Fruit fly (Drosophila melanogaster): Measurements from ENCODE around the gene CG18528.

Gene CG18528

dm6 chr3R:24359957-24360356 lies at the start of gene CG18528:
Gene CG18528, minus strand, starts transcription at chr3R:24360144.
- no peak for TF ChIP-seq CG5204 (GFP tag; optimal IDR thresholded peaks at IDR 0.05)
- no peak for TF ChIP-seq Crg-1 (GFP tag; optimal IDR thresholded peaks at IDR 0.05)
- no peak for TF ChIP-seq CG11617 (GFP tag; optimal IDR thresholded peaks at IDR 0.05)
- TF ChIP-seq bab1 (GFP tag; optimal IDR thresholded peaks at IDR 0.05), result peak; percentile 53

dm6 chr3R:24392207-24392939 lies 32.4 kb upstream of the CG18528 start, which contains the start of gene CG13616:
Gene CG13616, plus strand, starts transcription at chr3R:24392889.
- TF ChIP-seq tj (GFP tag; optimal IDR thresholded peaks at IDR 0.05), result peak; percentile 50
- TF ChIP-seq Hr96 (GFP tag; optimal IDR thresholded peaks at IDR 0.05), result no peak

- TF ChIP-seq Clk (GFP tag; optimal IDR thresholded peaks at IDR 0.05) (no peak), CG33017 (tag; optimal IDR thresholded peaks at IDR 0.05) (no peak), CG5204 (GFP tag; optimal IDR thresholded peaks at IDR 0.05) (no peak), CG7045 (GFP tag; optimal IDR thresholded peaks at IDR 0.05) (no peak), cnc (optimal IDR thresholded peaks at IDR 0.05) (no peak), Hr96 (GFP tag; optimal IDR thresholded peaks at IDR 0.05) (no peak), cic (GFP tag; optimal IDR thresholded peaks at IDR 0.05) (no peak), toe (GFP tag; optimal IDR thresholded peaks at IDR 0.05) (no peak), Crg-1 (GFP tag; optimal IDR thresholded peaks at IDR 0.05) (no peak), CG7101 (tag; optimal IDR thresholded peaks at IDR 0.05) (no peak), CG14711 (tag; optimal IDR thresholded peaks at IDR 0.05) (no peak), CG11617 (GFP tag; optimal IDR thresholded peaks at IDR 0.05) (no peak), kay (GFP tag; ENCODE audit: borderline replicate concordance) (no peak), bab1 (GFP tag; optimal IDR thresholded peaks at IDR 0.05) (no peak), pad (GFP tag; optimal IDR thresholded peaks at IDR 0.05) (no peak)
Measured at dm6 chr3R:24390239-24390638, 30.3 kb upstream of the CG18528 start, which contains the start of the genes CG5768 and CG13615. Gene CG5768, minus strand, starts transcription at chr3R:24390339. Gene CG13615, plus strand, starts transcription at chr3R:24390518.

- TF ChIP-seq kay (GFP tag; ENCODE audit: borderline replicate concordance) (no peak), CG14711 (tag; optimal IDR thresholded peaks at IDR 0.05) (no peak), bab1 (GFP tag; optimal IDR thresholded peaks at IDR 0.05) (no peak), CG11617 (GFP tag; optimal IDR thresholded peaks at IDR 0.05) (no peak), cnc (optimal IDR thresholded peaks at IDR 0.05) (no peak), CG5204 (GFP tag; optimal IDR thresholded peaks at IDR 0.05) (no peak), Mnt (GFP tag; optimal IDR thresholded peaks at IDR 0.05) (no peak), Clk (GFP tag; optimal IDR thresholded peaks at IDR 0.05) (no peak), CG12768 (GFP tag; optimal IDR thresholded peaks at IDR 0.05) (no peak)
Measured at dm6 chr3R:24386434-24386833, 26.5 kb upstream of the CG18528 start.

dm6 chr3R:24384952-24385351 lies 25.0 kb upstream of the CG18528 start, which contains the start of gene CG17780:
Gene CG17780, minus strand, starts transcription at chr3R:24385052.
- TF ChIP-seq CG14711 (tag; optimal IDR thresholded peaks at IDR 0.05), result no peak
- no peak for TF ChIP-seq cnc (optimal IDR thresholded peaks at IDR 0.05)
- TF ChIP-seq cic (GFP tag; optimal IDR thresholded peaks at IDR 0.05), result no peak
- TF ChIP-seq CG7101 (tag; optimal IDR thresholded peaks at IDR 0.05), result no peak
- no peak for TF ChIP-seq CG5204 (GFP tag; optimal IDR thresholded peaks at IDR 0.05)
- no peak for TF ChIP-seq tj (GFP tag; optimal IDR thresholded peaks at IDR 0.05)
- TF ChIP-seq CG11617 (GFP tag; optimal IDR thresholded peaks at IDR 0.05), result no peak
- no peak for TF ChIP-seq CG33017 (tag; optimal IDR thresholded peaks at IDR 0.05)
- no peak for TF ChIP-seq Crg-1 (GFP tag; optimal IDR thresholded peaks at IDR 0.05)
- no peak for TF ChIP-seq CG1620 (GFP tag; optimal IDR thresholded peaks at IDR 0.05)

DNA sequence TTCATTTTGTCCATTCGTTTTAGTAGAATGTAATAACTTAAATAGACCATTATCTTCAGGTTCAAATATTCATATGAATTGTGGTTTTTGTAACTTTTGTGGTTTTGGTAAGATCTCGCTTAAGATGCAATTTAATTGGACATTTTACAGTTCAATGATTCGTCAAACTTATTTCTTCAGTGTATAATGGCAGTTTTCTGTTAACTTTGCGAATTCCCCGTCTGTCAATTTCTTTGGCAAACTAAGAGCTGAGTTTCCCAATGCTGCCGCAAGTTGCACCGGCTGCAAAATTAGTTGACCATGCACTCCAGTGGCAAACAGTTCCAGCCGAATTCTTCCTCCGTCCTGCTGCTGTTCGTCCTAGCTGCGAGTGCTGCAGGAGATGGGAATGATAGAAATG lies 16.6 kb upstream of the CG18528 start, which contains the start of gene CG33342:
TSS of gene CG33342 (plus strand) at position 301 of the 400 bp plus-strand sequence.
- TF ChIP-seq CG7045 (GFP tag; optimal IDR thresholded peaks at IDR 0.05) (no peak), CG14711 (tag; optimal IDR thresholded peaks at IDR 0.05) (no peak), CG1620 (GFP tag; optimal IDR thresholded peaks at IDR 0.05) (no peak), Crg-1 (GFP tag; optimal IDR thresholded peaks at IDR 0.05) (no peak), Mnt (GFP tag; optimal IDR thresholded peaks at IDR 0.05) (no peak), Clk (GFP tag; optimal IDR thresholded peaks at IDR 0.05) (no peak), cnc (optimal IDR thresholded peaks at IDR 0.05) (no peak), tj (GFP tag; optimal IDR thresholded peaks at IDR 0.05) (no peak), CG33017 (tag; optimal IDR thresholded peaks at IDR 0.05) (no peak), pad (GFP tag; optimal IDR thresholded peaks at IDR 0.05) (no peak), CG12768 (GFP tag; optimal IDR thresholded peaks at IDR 0.05) (no peak), kay (GFP tag; ENCODE audit: borderline replicate concordance) (no peak), CG11617 (GFP tag; optimal IDR thresholded peaks at IDR 0.05) (no peak), toe (GFP tag; optimal IDR thresholded peaks at IDR 0.05) (no peak)

DNA sequence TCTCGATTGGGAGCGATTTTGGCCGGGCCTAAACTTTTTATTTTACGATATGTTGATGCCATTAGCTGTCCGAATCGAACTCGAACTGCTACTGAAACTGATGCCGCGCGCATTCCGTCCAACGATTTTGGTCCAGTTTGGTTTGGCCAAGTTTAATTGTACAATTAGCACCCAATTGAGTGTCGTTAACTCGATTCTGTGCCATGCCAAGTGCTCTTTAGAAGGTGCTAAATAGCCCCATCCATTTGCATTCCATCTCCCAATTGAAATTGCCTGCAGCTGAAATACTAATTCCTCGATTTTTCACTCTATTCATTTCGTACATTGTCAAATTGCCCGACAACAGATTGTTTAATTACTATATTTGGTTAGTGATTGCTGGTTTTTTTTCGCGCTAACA lies 15.6 kb upstream of the CG18528 start, which contains the start of gene CG17781:
TSS of gene CG17781 (minus strand) at position 101 of the 400 bp plus-strand sequence.
- TF ChIP-seq CG7101 (tag; optimal IDR thresholded peaks at IDR 0.05) (no peak), CG5204 (GFP tag; optimal IDR thresholded peaks at IDR 0.05) (no peak), Hr96 (GFP tag; optimal IDR thresholded peaks at IDR 0.05) (no peak)
